Fruit fly (Drosophila melanogaster) whole organism, adult: ENCODE results near the gene BomBc3.
A peak's percentile ranks its signal among the peaks of the same experiment; 100 is the strongest.

ENCODE experiments used
- CG11617 ChIP-seq: fragments of 200-800 bp; sonication (Bioruptor generic); optimal IDR thresholded peaks from 2 replicates; lab custom pipeline; 2017; ENCODE audit warnings: mild to moderate bottlenecking, missing biosample characterization, missing genetic modification reagents, missing genetic modification characterization
- CG12768 ChIP-seq: fragments of 200-800 bp; sonication (Bioruptor generic); optimal IDR thresholded peaks from 2 replicates; lab custom pipeline; 2017; ENCODE audit warnings: missing biosample characterization, missing genetic modification characterization, mild to moderate bottlenecking, moderate library complexity, missing genetic modification reagents
- CG14711 ChIP-seq: fragments of 200-800 bp; sonication (Bioruptor generic); optimal IDR thresholded peaks from 2 replicates; lab custom pipeline; 2018; ENCODE audit warnings: missing biosample characterization, mild to moderate bottlenecking, missing genetic modification characterization, moderate library complexity
- CG1620 ChIP-seq: fragments of 200-800 bp; sonication (Bioruptor generic); optimal IDR thresholded peaks from 2 replicates; lab custom pipeline; 2016; ENCODE audit warnings: missing biosample characterization, missing genetic modification characterization
- CG33017 ChIP-seq: fragments of 200-800 bp; sonication (Bioruptor generic); optimal IDR thresholded peaks from 2 replicates; lab custom pipeline; 2018; ENCODE audit warnings: missing biosample characterization, mild to moderate bottlenecking, missing genetic modification characterization, moderate library complexity
- CG5204 ChIP-seq: fragments of 200-800 bp; sonication (Bioruptor generic); optimal IDR thresholded peaks from 2 replicates; lab custom pipeline; 2016; ENCODE audit warnings: missing biosample characterization, missing genetic modification characterization
- CG7045 ChIP-seq: fragments of 200-800 bp; sonication (Bioruptor generic); optimal IDR thresholded peaks from 2 replicates; lab custom pipeline; 2017; ENCODE audit warnings: missing biosample characterization, mild to moderate bottlenecking, missing genetic modification characterization
- CG7101 ChIP-seq: fragments of 200-800 bp; sonication (Bioruptor generic); optimal IDR thresholded peaks from 2 replicates; lab custom pipeline; 2018; ENCODE audit warnings: missing biosample characterization, mild to moderate bottlenecking, missing genetic modification characterization, moderate library complexity
- Clk ChIP-seq: fragments of 200-800 bp; sonication (Bioruptor generic); optimal IDR thresholded peaks from 2 replicates; lab custom pipeline; 2017; ENCODE audit warnings: missing biosample characterization, missing genetic modification characterization
- Crg-1 ChIP-seq: fragments of 200-800 bp; sonication (Bioruptor generic); optimal IDR thresholded peaks from 2 replicates; lab custom pipeline; 2016; ENCODE audit warnings: missing biosample characterization, missing genetic modification characterization
- Hr96 ChIP-seq: fragments of 200-800 bp; sonication (Bioruptor generic); optimal IDR thresholded peaks from 2 replicates; lab custom pipeline; 2016; ENCODE audit warnings: missing biosample characterization, missing genetic modification characterization
- Mnt ChIP-seq: fragments of 200-800 bp; sonication (Bioruptor generic); optimal IDR thresholded peaks from 2 replicates; lab custom pipeline; 2016; ENCODE audit warnings: missing biosample characterization, mild to moderate bottlenecking, missing genetic modification characterization
- bab1 ChIP-seq: fragments of 200-800 bp; sonication (Bioruptor generic); optimal IDR thresholded peaks from 3 replicates; lab custom pipeline; 2019; ENCODE audit warnings: missing biosample characterization, mild to moderate bottlenecking, missing genetic modification characterization, moderate library complexity
- cic ChIP-seq: fragments of 200-800 bp; sonication (Bioruptor generic); optimal IDR thresholded peaks from 2 replicates; lab custom pipeline; 2017; ENCODE audit warnings: missing biosample characterization, mild to moderate bottlenecking, missing genetic modification characterization, moderate library complexity
- cnc ChIP-seq, 2 experiments: fragments of >200 bp; optimal IDR thresholded peaks; 2 replicates each; lab custom pipeline; 2017
- kay ChIP-seq: fragments of 200-800 bp; sonication (Bioruptor generic); peaks from one replicate; lab custom pipeline; 2016; ENCODE audit warnings: missing biosample characterization, missing genetic modification characterization, borderline replicate concordance
- ovo ChIP-seq: fragments of 200-800 bp; sonication (Bioruptor generic); optimal IDR thresholded peaks from 2 replicates; lab custom pipeline; 2016; ENCODE audit warnings: missing biosample characterization, missing genetic modification characterization
- pad ChIP-seq: fragments of 200-800 bp; sonication (Bioruptor generic); optimal IDR thresholded peaks from 3 replicates; lab custom pipeline; 2017; ENCODE audit warnings: missing biosample characterization, missing genetic modification characterization, mild to moderate bottlenecking, moderate library complexity, missing genetic modification reagents
- tj ChIP-seq: fragments of 200-800 bp; sonication (Bioruptor generic); optimal IDR thresholded peaks from 3 replicates; lab custom pipeline; 2017; ENCODE audit warnings: missing biosample characterization, mild to moderate bottlenecking, missing genetic modification characterization, moderate library complexity
- toe ChIP-seq: fragments of 200-800 bp; sonication (Bioruptor generic); optimal IDR thresholded peaks from 2 replicates; lab custom pipeline; 2016; ENCODE audit warnings: missing biosample characterization, missing genetic modification characterization

BomBc3 gene

dm6 chr3R:22119354-22119753, 32.5 kb downstream of the BomBc3 start, which contains the start of gene Ir94c:
Gene Ir94c (minus strand): TSS chr3R:22119454.
- TF ChIP-seq CG14711 (tag; lab: Kevin White, UChicago) (no peak), kay (GFP tag; lab: Kevin White, UChicago) (no peak), ovo (GFP tag; lab: Kevin White, UChicago) (no peak), CG5204 (GFP tag; lab: Kevin White, UChicago) (no peak), cic (GFP tag; lab: Kevin White, UChicago) (no peak), bab1 (GFP tag; lab: Kevin White, UChicago) (no peak), Hr96 (GFP tag; lab: Kevin White, UChicago) (no peak), Clk (GFP tag; lab: Kevin White, UChicago) (no peak), cnc (optimal IDR thresholded peaks at IDR 0.05; lab: Kevin White, UChicago) (no peak), Crg-1 (no peak), tj (GFP tag; lab: Kevin White, UChicago) (no peak), Mnt (GFP tag; lab: Kevin White, UChicago) (no peak), CG11617 (GFP tag; lab: Kevin White, UChicago) (no peak), CG12768 (GFP tag; lab: Kevin White, UChicago) (no peak), CG7101 (no peak), CG33017 (tag; lab: Kevin White, UChicago) (no peak), CG1620 (GFP tag; lab: Kevin White, UChicago) (no peak), CG7045 (no peak), toe (GFP tag; lab: Kevin White, UChicago) (no peak), pad (GFP tag; lab: Kevin White, UChicago) (no peak)

DNA sequence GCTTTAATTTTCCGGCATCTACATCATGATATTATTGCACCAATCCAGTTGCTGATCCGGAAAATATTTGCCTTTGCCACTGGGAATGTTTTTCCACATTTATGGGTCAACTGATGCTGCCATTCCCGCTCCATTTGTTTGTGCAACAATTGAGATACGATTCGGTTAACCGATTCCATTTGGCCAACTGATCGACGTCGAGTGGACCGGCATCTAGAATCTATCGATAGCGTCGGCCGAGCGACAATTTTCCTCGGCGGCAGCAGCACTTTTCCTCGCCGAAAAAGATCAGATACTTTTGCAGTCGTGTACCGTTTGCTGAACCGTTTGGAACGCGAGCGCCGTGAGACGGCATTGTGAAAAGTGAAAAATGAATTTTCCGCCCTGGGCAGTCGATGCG, 32.9 kb downstream of the BomBc3 start, which contains the start of gene CG42390:
TSS of gene CG42390 (plus strand) at position 301 of the 400 bp plus-strand sequence.
- TF ChIP-seq CG1620 (GFP tag; lab: Kevin White, UChicago) (no peak), tj (GFP tag; lab: Kevin White, UChicago) (no peak), CG5204 (GFP tag; lab: Kevin White, UChicago) (no peak), Clk (GFP tag; lab: Kevin White, UChicago) (no peak), toe (GFP tag; lab: Kevin White, UChicago) (no peak), CG11617 (GFP tag; lab: Kevin White, UChicago) (no peak), cnc (optimal IDR thresholded peaks at IDR 0.05; lab: Kevin White, UChicago) (no peak), Hr96 (GFP tag; lab: Kevin White, UChicago) (no peak), kay (GFP tag; lab: Kevin White, UChicago) (no peak), bab1 (GFP tag; lab: Kevin White, UChicago) (no peak)

- TF ChIP-seq toe (GFP tag; lab: Kevin White, UChicago) (no peak), bab1 (GFP tag; lab: Kevin White, UChicago) (no peak), Mnt (GFP tag; lab: Kevin White, UChicago) (no peak), cic (GFP tag; lab: Kevin White, UChicago) (no peak), CG14711 (tag; lab: Kevin White, UChicago) (no peak), cnc (optimal IDR thresholded peaks at IDR 0.05; lab: Kevin White, UChicago) (no peak), CG5204 (GFP tag; lab: Kevin White, UChicago) (no peak), CG11617 (GFP tag; lab: Kevin White, UChicago) (no peak), pad (GFP tag; lab: Kevin White, UChicago) (no peak), CG7045 (no peak), tj (GFP tag; lab: Kevin White, UChicago) (no peak), CG1620 (GFP tag; lab: Kevin White, UChicago) (no peak), CG12768 (GFP tag; lab: Kevin White, UChicago) (no peak), Clk (GFP tag; lab: Kevin White, UChicago) (no peak), kay (GFP tag; lab: Kevin White, UChicago) (no peak), CG33017 (tag; lab: Kevin White, UChicago) (no peak), Hr96 (GFP tag; lab: Kevin White, UChicago) (no peak), Crg-1 (no peak), CG7101 (no peak)
These were observed 34.3 kb downstream of the BomBc3 start for dm6 chr3R:22121220-22121619.

dm6 chr3R:22123347-22123746, 36.5 kb downstream of the BomBc3 start:
- TF ChIP-seq CG14711 (tag; lab: Kevin White, UChicago) (no peak), ovo (GFP tag; lab: Kevin White, UChicago) (no peak), bab1 (GFP tag; lab: Kevin White, UChicago) (no peak), cic (GFP tag; lab: Kevin White, UChicago) (no peak), CG7045 (no peak), Hr96 (GFP tag; lab: Kevin White, UChicago) (no peak), Clk (GFP tag; lab: Kevin White, UChicago) (no peak)

dm6 chr3R:22124863-22125262, 38.0 kb downstream of the BomBc3 start:
- TF ChIP-seq kay (GFP tag; lab: Kevin White, UChicago) (peak; percentile 10), CG7101 (no peak)

DNA sequence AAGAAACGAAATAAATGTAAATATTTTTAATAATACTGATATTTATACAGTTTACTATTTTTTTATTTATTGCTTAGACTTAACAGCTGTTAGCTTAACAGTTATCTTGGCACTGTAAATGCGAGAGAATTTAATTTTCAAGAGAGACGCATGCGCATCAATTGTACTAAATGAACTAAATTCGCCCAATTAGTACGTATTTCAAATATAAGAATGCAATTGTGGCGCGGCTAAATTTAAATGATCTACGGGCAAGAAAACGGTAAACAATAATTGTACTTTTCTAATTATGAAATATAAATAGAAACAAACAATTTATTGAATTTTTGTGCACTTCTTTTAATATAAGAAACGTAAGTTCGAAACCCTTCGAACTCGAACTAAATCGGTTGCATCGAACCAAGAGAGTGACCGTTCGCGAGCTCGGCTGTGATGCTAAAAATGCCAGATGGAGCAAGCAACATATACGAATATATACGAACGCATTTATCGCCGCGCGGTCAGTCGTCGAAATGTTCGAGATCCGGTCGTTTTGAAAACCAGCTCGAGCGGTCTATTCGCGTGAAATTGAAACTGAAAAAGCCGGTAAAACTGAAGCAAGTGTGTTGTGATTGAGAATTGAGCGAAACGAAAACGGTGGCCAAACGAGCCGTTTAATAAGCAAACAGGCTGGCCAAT, 46.6 kb downstream of the BomBc3 start, which contains the start of gene SKIP:
TSS of gene SKIP (plus strand) at position 494 of the 678 bp plus-strand sequence.
- no peak for TF ChIP-seq CG12768 (GFP tag; lab: Kevin White, UChicago)
- TF ChIP-seq bab1 (GFP tag; lab: Kevin White, UChicago), result peak; percentile 12
- TF ChIP-seq kay (GFP tag; lab: Kevin White, UChicago), result peak; percentile 65
